Fruit fly (Drosophila melanogaster) whole organism, wandering third instar larva: ENCODE measurements around the gene Chpf.

Source experiments
- CG32264 ChIP-seq: fragments of 200-800 bp; sonication (Bioruptor generic); optimal IDR thresholded peaks from 2 replicates; lab custom pipeline; 2016; ENCODE audit warnings: missing biosample characterization, missing genetic modification characterization
- Dfd ChIP-seq: fragments of >200 bp; optimal IDR thresholded peaks from 2 replicates; lab custom pipeline; 2017; ENCODE audit warnings: missing biosample characterization, missing genetic modification characterization
- Hr78 ChIP-seq: fragments of >200 bp; optimal IDR thresholded peaks from 2 replicates; lab custom pipeline; 2017; ENCODE audit warnings: missing biosample characterization, missing genetic modification characterization
- Myc ChIP-seq: fragments of >200 bp; optimal IDR thresholded peaks from 2 replicates; lab custom pipeline; 2017
- h ChIP-seq: fragments of 200-800 bp; sonication (Bioruptor generic); optimal IDR thresholded peaks from 3 replicates; lab custom pipeline; 2016; ENCODE audit warnings: missing biosample characterization, mild to moderate bottlenecking, missing genetic modification characterization
- pan ChIP-seq: fragments of >200 bp; optimal IDR thresholded peaks from 2 replicates; lab custom pipeline; 2017

DNA sequence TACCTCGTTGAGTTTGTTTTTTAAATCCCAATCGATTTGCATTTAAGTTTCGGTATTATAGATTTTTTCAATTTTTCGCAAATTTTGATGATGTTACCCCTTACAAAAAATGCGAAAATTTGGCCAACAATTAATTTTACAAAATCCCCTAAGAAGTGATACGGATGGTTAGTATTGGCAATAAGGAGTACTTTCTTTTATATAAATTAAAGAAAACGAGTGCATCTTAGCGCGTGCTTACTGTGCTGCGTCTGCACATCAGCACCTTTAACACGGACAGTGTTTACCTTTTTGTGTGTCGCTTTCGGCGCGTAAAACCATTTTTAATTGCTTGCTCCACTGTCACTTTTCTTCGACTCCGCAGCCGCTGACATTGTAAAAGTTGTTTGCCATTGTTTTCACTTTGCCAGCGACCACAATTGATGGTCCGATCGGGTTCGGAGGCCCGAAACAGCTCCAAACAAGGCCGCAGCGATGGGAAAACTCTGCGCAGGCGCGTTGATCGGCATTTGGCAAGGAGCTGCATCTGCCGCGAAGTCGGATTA, 1.7 kb upstream of the Chpf start:
- TF ChIP-seq Dfd (GFP tag; lab: Kevin White, UChicago) (no peak), Myc (lab: Kevin White, UChicago) (no peak), pan (lab: Kevin White, UChicago) (no peak), CG32264 (GFP tag; lab: Kevin White, UChicago) (no peak), h (no peak), Hr78 (no peak)
